Worm (Caenorhabditis elegans) whole organism, L3 larva: ENCODE results near the gene T08G5.1.

ENCODE experiments used
- R02D3.7 ChIP-seq: fragments of 150-350 bp; optimal IDR thresholded peaks from 2 replicates; lab custom pipeline; 2014; ENCODE audit warnings: missing biosample characterization, missing genetic modification characterization
- ZK546.5 ChIP-seq: sonication (generic microtip); optimal IDR thresholded peaks from 2 replicates; lab custom pipeline; 2017; ENCODE audit warnings: missing biosample characterization, missing genetic modification characterization
- aly-2 ChIP-seq: fragments of 150-350 bp; optimal IDR thresholded peaks from 2 replicates; lab custom pipeline; 2014; ENCODE audit warnings: missing biosample characterization, missing genetic modification characterization
- ama-1 ChIP-seq: fragments of 150-350 bp; optimal IDR thresholded peaks from 2 replicates; lab custom pipeline; 2018
- ceh-28 ChIP-seq: fragments of 150-350 bp; optimal IDR thresholded peaks from 2 replicates; lab custom pipeline; 2014; ENCODE audit warnings: missing biosample characterization, missing genetic modification reagents, missing genetic modification characterization
- ceh-82 ChIP-seq: fragments of 150-350 bp; optimal IDR thresholded peaks from 2 replicates; lab custom pipeline; 2014; ENCODE audit warnings: missing biosample characterization, missing genetic modification characterization
- ceh-9 ChIP-seq: sonication (generic microtip); optimal IDR thresholded peaks from 2 replicates; lab custom pipeline; 2018; ENCODE audit warnings: missing biosample characterization, missing genetic modification characterization
- daf-12 ChIP-seq: fragments of 150-350 bp; optimal IDR thresholded peaks from 2 replicates; lab custom pipeline; 2014; ENCODE audit warnings: missing biosample characterization, missing genetic modification reagents, missing genetic modification characterization
- egl-27 ChIP-seq: sonication (generic microtip); optimal IDR thresholded peaks from 4 replicates; lab custom pipeline; 2017; ENCODE audit warnings: missing biosample characterization, missing genetic modification reagents, missing genetic modification characterization
- elt-1 ChIP-seq: fragments of 150-350 bp; optimal IDR thresholded peaks from 2 replicates; lab custom pipeline; 2014; ENCODE audit warnings: missing biosample characterization, missing genetic modification characterization
- eor-1 ChIP-seq, 2 experiments: fragments of 150-350 bp; optimal IDR thresholded peaks; 2 replicates each; lab custom pipeline; 2014 to 2018; ENCODE audit warnings: missing biosample characterization in 2 of 2, missing genetic modification characterization in 2 of 2
- fkh-10 ChIP-seq: sonication (generic microtip); optimal IDR thresholded peaks from 2 replicates; lab custom pipeline; 2017; ENCODE audit warnings: missing biosample characterization, missing genetic modification reagents, missing genetic modification characterization
- fkh-2 ChIP-seq: fragments of 150-350 bp; optimal IDR thresholded peaks from 2 replicates; lab custom pipeline; 2014; ENCODE audit warnings: missing biosample characterization, missing genetic modification reagents, missing genetic modification characterization
- hmg-11 ChIP-seq: sonication (generic microtip); optimal IDR thresholded peaks from 2 replicates; lab custom pipeline; 2016; ENCODE audit warnings: missing genetic modification characterization, missing compliant biosample characterization
- lin-15B ChIP-seq: fragments of 150-350 bp; optimal IDR thresholded peaks from 2 replicates; lab custom pipeline; 2014; ENCODE audit warnings: missing biosample characterization, missing genetic modification characterization
- lin-39 ChIP-seq: fragments of 150-350 bp; optimal IDR thresholded peaks from 2 replicates; lab custom pipeline; 2018; ENCODE audit warnings: missing biosample characterization, missing genetic modification reagents, missing genetic modification characterization
- lsy-12 ChIP-seq: sonication (generic microtip); optimal IDR thresholded peaks from 2 replicates; lab custom pipeline; 2016; ENCODE audit warnings: mild to moderate bottlenecking, missing genetic modification characterization, missing compliant biosample characterization
- mdl-1 ChIP-seq: fragments of 150-350 bp; optimal IDR thresholded peaks from 2 replicates; lab custom pipeline; 2014; ENCODE audit warnings: missing biosample characterization, missing genetic modification characterization
- mml-1 ChIP-seq: fragments of 150-350 bp; sonication (generic microtip); optimal IDR thresholded peaks from 3 replicates; lab custom pipeline; 2014; ENCODE audit warnings: missing biosample characterization, missing genetic modification characterization
- nfya-1 ChIP-seq: sonication (generic microtip); optimal IDR thresholded peaks from 2 replicates; lab custom pipeline; 2017; ENCODE audit warnings: missing genetic modification characterization, mild to moderate bottlenecking, missing compliant biosample characterization, antibody characterized with exemption, moderate library complexity; ENCODE audit not compliant: insufficient read depth
- nhr-11 ChIP-seq: fragments of 150-350 bp; optimal IDR thresholded peaks from 2 replicates; lab custom pipeline; 2014; ENCODE audit warnings: missing biosample characterization, missing genetic modification characterization
- nhr-12 ChIP-seq: fragments of 150-350 bp; optimal IDR thresholded peaks from 2 replicates; lab custom pipeline; 2014; ENCODE audit warnings: missing biosample characterization, missing genetic modification characterization
- nhr-23 ChIP-seq: fragments of 150-350 bp; optimal IDR thresholded peaks from 2 replicates; lab custom pipeline; 2014; ENCODE audit warnings: missing biosample characterization, missing genetic modification reagents, missing genetic modification characterization
- nhr-237 ChIP-seq: fragments of 150-350 bp; optimal IDR thresholded peaks from 2 replicates; lab custom pipeline; 2014; ENCODE audit warnings: missing biosample characterization, missing genetic modification characterization
- nhr-25 ChIP-seq: sonication (generic microtip); optimal IDR thresholded peaks from 2 replicates; lab custom pipeline; 2017; ENCODE audit warnings: missing biosample characterization, missing genetic modification characterization
- nhr-28 ChIP-seq: fragments of 150-350 bp; optimal IDR thresholded peaks from 2 replicates; lab custom pipeline; 2014; ENCODE audit warnings: missing biosample characterization, missing genetic modification characterization
- nhr-67 ChIP-seq: fragments of 150-350 bp; optimal IDR thresholded peaks from 2 replicates; lab custom pipeline; 2014; ENCODE audit warnings: missing biosample characterization, missing genetic modification characterization
- nhr-76 ChIP-seq: fragments of 150-350 bp; sonication (generic microtip); optimal IDR thresholded peaks from 5 replicates; lab custom pipeline; 2014; ENCODE audit warnings: missing biosample characterization, missing genetic modification characterization
- pha-4 ChIP-seq: fragments of 150-350 bp; optimal IDR thresholded peaks from 2 replicates; lab custom pipeline; 2014; ENCODE audit warnings: missing biosample characterization, missing genetic modification reagents, missing genetic modification characterization
- pqm-1 ChIP-seq: fragments of 150-350 bp; optimal IDR thresholded peaks from 2 replicates; lab custom pipeline; 2017; ENCODE audit warnings: missing biosample characterization, missing genetic modification characterization, inconsistent platforms
- skn-1 ChIP-seq: fragments of 150-350 bp; optimal IDR thresholded peaks from 2 replicates; lab custom pipeline; 2014; ENCODE audit warnings: missing biosample characterization, missing genetic modification characterization
- snpc-4 ChIP-seq: fragments of 150-350 bp; optimal IDR thresholded peaks from 2 replicates; lab custom pipeline; 2014; ENCODE audit warnings: missing biosample characterization, missing genetic modification characterization
- tbx-2 ChIP-seq: sonication (generic microtip); optimal IDR thresholded peaks from 2 replicates; lab custom pipeline; 2016; ENCODE audit warnings: mild to moderate bottlenecking, missing genetic modification characterization, missing compliant biosample characterization
- unc-62 ChIP-seq: fragments of 150-350 bp; sonication (generic microtip); optimal IDR thresholded peaks from 4 replicates; lab custom pipeline; 2014; ENCODE audit warnings: missing biosample characterization, missing genetic modification reagents, missing genetic modification characterization

Gene T08G5.1

ce11 chrV:14057540-14057939, 39.0 kb downstream of the T08G5.1 start, which contains the start of gene F58D12.3:
Gene F58D12.3, plus strand, starts transcription at chrV:14057840.
- no peak for TF ChIP-seq nfya-1 (tag; lab: Kevin White, UChicago)
- TF ChIP-seq nhr-23 (tag; lab: Kevin White, UChicago) = no peak
- TF ChIP-seq lin-39 (tag; lab: Kevin White, UChicago) = no peak

- TF ChIP-seq ama-1 (lab: Kevin White, UChicago) = no peak
- no peak for TF ChIP-seq nhr-11 (tag; lab: Kevin White, UChicago)
- TF ChIP-seq nfya-1 (tag; lab: Kevin White, UChicago) = peak; percentile 90
- no peak for TF ChIP-seq nhr-67 (tag; lab: Kevin White, UChicago)
- TF ChIP-seq mdl-1 (tag; lab: Kevin White, UChicago) = no peak
Measured at ce11 chrV:14063980-14064379, 45.4 kb downstream of the T08G5.1 start.

ce11 chrV:14064422-14064821, 45.9 kb downstream of the T08G5.1 start, which contains the start of gene D1086.21:
Gene D1086.21, plus strand, starts transcription at chrV:14064722.
- TF ChIP-seq ceh-28 (tag; lab: Kevin White, UChicago) = no peak
- TF ChIP-seq nhr-12 (tag; lab: Kevin White, UChicago) = no peak
- no peak for TF ChIP-seq R02D3.7
- TF ChIP-seq mml-1 (tag; lab: Kevin White, UChicago) = no peak
- TF ChIP-seq pha-4 (tag; lab: Kevin White, UChicago) = no peak
- no peak for TF ChIP-seq lin-15B (tag; lab: Kevin White, UChicago)
- no peak for TF ChIP-seq ZK546.5 (tag; lab: Kevin White, UChicago)
- no peak for TF ChIP-seq nhr-237 (tag; lab: Kevin White, UChicago)
- TF ChIP-seq ceh-9 (tag; lab: Kevin White, UChicago) = no peak
- TF ChIP-seq skn-1 (tag; lab: Kevin White, UChicago) = no peak
- TF ChIP-seq pqm-1 (tag; lab: Kevin White, UChicago) = no peak
- TF ChIP-seq daf-12 = no peak
- no peak for TF ChIP-seq unc-62 (GFP tag; lab: Kevin White, UChicago)
- TF ChIP-seq lsy-12 (tag; lab: Kevin White, UChicago) = no peak
- no peak for TF ChIP-seq hmg-11 (tag; lab: Kevin White, UChicago)
- TF ChIP-seq snpc-4 (tag; lab: Kevin White, UChicago) = no peak
- TF ChIP-seq aly-2 = no peak
- no peak for TF ChIP-seq egl-27 (tag; lab: Kevin White, UChicago)

ce11 chrV:14067816-14068296, 49.3 kb downstream of the T08G5.1 start, which contains the start of gene D1086.17:
Gene D1086.17, plus strand, starts transcription at chrV:14067866.
- TF ChIP-seq ceh-28 (tag; lab: Kevin White, UChicago) (no peak), ceh-82 (tag; lab: Kevin White, UChicago) (no peak), nhr-76 (no peak), nhr-28 (tag; lab: Kevin White, UChicago) (no peak), fkh-2 (tag; lab: Kevin White, UChicago) (no peak), nhr-67 (tag; lab: Kevin White, UChicago) (no peak), tbx-2 (tag; lab: Kevin White, UChicago) (no peak), R02D3.7 (no peak), elt-1 (no peak)
- TF ChIP-seq, all 47 proteins: peak for 0

- TF ChIP-seq fkh-10 (GFP tag; lab: Kevin White, UChicago) (no peak), skn-1 (tag; lab: Kevin White, UChicago) (no peak), elt-1 (no peak), pha-4 (tag; lab: Kevin White, UChicago) (no peak), ceh-28 (tag; lab: Kevin White, UChicago) (no peak), eor-1 (tag; optimal IDR thresholded peaks at IDR 0.05; lab: Kevin White, UChicago) (no peak), lin-15B (tag; lab: Kevin White, UChicago) (no peak), ama-1 (lab: Kevin White, UChicago) (no peak), ceh-9 (tag; lab: Kevin White, UChicago) (no peak), R02D3.7 (no peak), mdl-1 (tag; lab: Kevin White, UChicago) (no peak), nhr-23 (tag; lab: Kevin White, UChicago) (no peak), tbx-2 (tag; lab: Kevin White, UChicago) (no peak), nhr-25 (no peak)
Measured at ce11 chrV:14069899-14070298, 51.3 kb downstream of the T08G5.1 start.
